Worm (Caenorhabditis elegans) whole organism, L4 larva: ENCODE measurements around the gene srg-31.

Experiments
- ceh-82 ChIP-seq: sonication (generic microtip); optimal IDR thresholded peaks from 2 replicates; lab custom pipeline; 2017; ENCODE audit warnings: missing biosample characterization, missing genetic modification characterization
- hmg-1.1 ChIP-seq: fragments of 200-800 bp; sonication (Bioruptor generic); IDR thresholded peaks from 2 replicates; pipeline ENCODE4 v1.3.6; 2022; ENCODE audit warnings: missing genetic modification reagents, missing genetic modification characterization, missing compliant biosample characterization
- nhr-6 ChIP-seq: fragments of 150-350 bp; optimal IDR thresholded peaks from 2 replicates; lab custom pipeline; 2014; ENCODE audit warnings: missing biosample characterization, missing genetic modification characterization

DNA sequence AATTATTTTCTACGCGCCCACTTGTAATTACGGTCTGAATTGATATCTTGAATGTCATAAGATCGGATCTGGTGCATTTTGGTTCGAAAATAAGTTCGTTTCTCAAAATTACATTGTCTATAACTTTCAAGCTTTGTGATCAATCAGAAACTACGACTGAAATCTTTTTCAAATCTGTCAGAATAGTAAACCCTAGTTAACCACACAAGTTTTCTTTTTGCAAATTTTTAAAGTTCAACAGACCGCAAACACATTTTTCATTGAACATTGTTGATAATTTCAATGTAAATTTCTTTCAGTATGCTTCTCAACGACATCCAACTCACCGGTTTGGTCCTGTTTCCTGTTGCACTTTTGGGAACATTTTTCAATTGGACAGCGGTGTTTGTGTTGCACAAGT is 17.9 kb upstream of the srg-31 start, which contains the start of gene srx-59:
- TF ChIP-seq nhr-6 (tag; lab: Kevin White, UChicago), result no peak
- TF ChIP-seq ceh-82 (tag; lab: Kevin White, UChicago), result no peak
- no peak for TF ChIP-seq hmg-1.1
